Worm (Caenorhabditis elegans): Measurements from ENCODE around the gene cky-1.

Gene cky-1

DNA sequence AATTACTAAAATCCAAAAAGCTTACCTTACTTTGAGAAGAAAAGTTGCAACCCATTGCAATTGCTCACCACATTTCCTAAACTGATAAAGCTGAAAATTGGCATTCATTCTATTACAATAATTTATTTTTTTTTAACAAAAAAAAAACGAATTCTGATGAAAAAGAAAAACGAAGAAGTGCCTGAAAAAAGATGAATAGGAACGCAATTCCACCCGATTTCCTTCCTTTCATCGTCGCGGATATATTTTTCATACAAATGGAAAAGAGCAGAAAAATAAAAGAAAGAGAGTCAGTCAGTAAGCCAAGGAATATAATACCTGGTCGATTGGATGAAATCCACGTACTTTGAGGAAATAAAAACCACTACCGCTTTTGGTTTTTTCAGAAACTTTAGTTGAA is 18.3 kb downstream of the cky-1 start, which contains the start of gene gpa-13:
gpa-13 (minus strand) TSS at position 101 of the 400 bp plus-strand sequence.
- no peak for TF ChIP-seq mcd-1 (GFP tag; IDR thresholded peaks at IDR 0.05)
- TF ChIP-seq B0035.1 (tag; optimal IDR thresholded peaks at IDR 0.05), result no peak
- no peak for TF ChIP-seq ccch-3 (GFP tag; optimal IDR thresholded peaks at IDR 0.05)
- TF ChIP-seq ceh-27 (GFP tag; optimal IDR thresholded peaks at IDR 0.05), result no peak
- TF ChIP-seq tbx-9 (tag; optimal IDR thresholded peaks at IDR 0.05; ENCODE audit: borderline replicate concordance), result no peak
- TF ChIP-seq lag-1 (GFP tag; IDR thresholded peaks at IDR 0.05), result no peak
- TF ChIP-seq ets-4 (GFP tag; optimal IDR thresholded peaks at IDR 0.05), result no peak
- TF ChIP-seq B0261.1 (tag; optimal IDR thresholded peaks at IDR 0.05), result no peak
- no peak for TF ChIP-seq mxl-1 (tag; optimal IDR thresholded peaks at IDR 0.05)
- no peak for TF ChIP-seq zim-3 (tag; optimal IDR thresholded peaks at IDR 0.05)
- TF ChIP-seq xnd-1 (tag; optimal IDR thresholded peaks at IDR 0.05), result no peak

DNA sequence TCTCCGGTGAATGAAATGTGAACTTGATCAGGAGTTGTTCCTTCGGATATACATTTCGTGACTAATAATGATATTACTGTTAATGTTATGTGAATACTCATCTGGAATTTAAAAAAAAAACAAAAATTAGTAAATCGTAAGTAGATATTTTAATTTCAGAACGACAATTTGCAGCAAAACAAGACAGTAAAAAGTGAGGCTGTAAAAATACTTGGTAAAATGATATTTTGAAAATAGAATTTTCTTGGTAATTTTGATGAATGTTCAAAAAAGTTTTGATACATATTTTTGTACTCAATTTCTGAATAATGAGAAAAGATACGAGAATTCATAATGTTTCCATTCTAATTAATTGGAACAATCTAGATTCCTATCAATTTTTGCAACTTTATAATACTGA is 23.2 kb downstream of the cky-1 start, which contains the start of gene papl-1:
papl-1 (minus strand) TSS at position 101 of the 400 bp plus-strand sequence.
- TF ChIP-seq ceh-100 (GFP tag; IDR thresholded peaks at IDR 0.05) (no peak), rcor-1 (GFP tag; IDR thresholded peaks at IDR 0.05) (no peak), somi-1 (GFP tag; optimal IDR thresholded peaks at IDR 0.05) (no peak), ccch-3 (GFP tag; optimal IDR thresholded peaks at IDR 0.05) (no peak), nfya-1 (tag; optimal IDR thresholded peaks at IDR 0.05; ENCODE audit: borderline replicate concordance, insufficient read depth) (no peak), lin-40 (tag; optimal IDR thresholded peaks at IDR 0.05) (no peak), ztf-22 (GFP tag; optimal IDR thresholded peaks at IDR 0.05) (no peak), nhr-179 (tag; optimal IDR thresholded peaks at IDR 0.05) (no peak), hlh-26 (GFP tag; conservative IDR thresholded peaks at IDR 0.05) (no peak), Y53F4B.3 (GFP tag; IDR thresholded peaks at IDR 0.05) (no peak), B0261.1 (tag; optimal IDR thresholded peaks at IDR 0.05) (no peak), F57C9.4 (tag; optimal IDR thresholded peaks at IDR 0.05) (no peak), egrh-3 (GFP tag; IDR thresholded peaks at IDR 0.05) (no peak), D2030.7 (GFP tag; IDR thresholded peaks at IDR 0.05) (no peak), snpc-1.3 (tag; optimal IDR thresholded peaks at IDR 0.05; ENCODE audit: insufficient read depth) (no peak), egl-44 (GFP tag; IDR thresholded peaks at IDR 0.05) (no peak)

DNA sequence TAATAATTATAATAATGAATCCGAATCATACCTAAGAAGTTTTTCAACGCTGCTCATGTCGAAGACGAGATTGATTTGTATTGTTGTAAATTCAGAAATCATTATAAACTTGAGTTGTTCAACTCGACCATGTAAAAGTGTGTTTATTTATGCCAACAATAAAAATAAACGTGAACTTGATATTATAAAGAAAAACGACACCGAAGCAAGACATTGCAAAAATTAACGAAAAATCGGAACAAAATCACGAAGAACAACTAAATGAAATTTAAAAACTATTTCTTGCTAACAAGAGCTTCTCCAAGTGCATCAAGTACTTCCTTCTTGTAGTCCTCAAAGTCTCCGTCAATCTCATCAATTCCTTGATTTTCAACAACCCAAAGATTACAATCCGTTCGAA is 24.4 kb downstream of the cky-1 start, which contains the start of gene F18E2.15:
F18E2.15 (minus strand) TSS at position 101 of the 400 bp plus-strand sequence.
- TF ChIP-seq F10E7.11 (tag; optimal IDR thresholded peaks at IDR 0.05), result no peak
- no peak for TF ChIP-seq nhr-27 (tag; optimal IDR thresholded peaks at IDR 0.05)
- TF ChIP-seq K12H6.12 (tag; optimal IDR thresholded peaks at IDR 0.05), result no peak
- TF ChIP-seq pha-4 (tag; optimal IDR thresholded peaks at IDR 0.05), result no peak
- no peak for TF ChIP-seq egl-44 (GFP tag; IDR thresholded peaks at IDR 0.05)
- TF ChIP-seq lag-1 (GFP tag; IDR thresholded peaks at IDR 0.05), result no peak
- no peak for TF ChIP-seq ztf-25 (GFP tag; IDR thresholded peaks at IDR 0.05)
- no peak for TF ChIP-seq lir-1 (GFP tag; conservative IDR thresholded peaks at IDR 0.05)

DNA sequence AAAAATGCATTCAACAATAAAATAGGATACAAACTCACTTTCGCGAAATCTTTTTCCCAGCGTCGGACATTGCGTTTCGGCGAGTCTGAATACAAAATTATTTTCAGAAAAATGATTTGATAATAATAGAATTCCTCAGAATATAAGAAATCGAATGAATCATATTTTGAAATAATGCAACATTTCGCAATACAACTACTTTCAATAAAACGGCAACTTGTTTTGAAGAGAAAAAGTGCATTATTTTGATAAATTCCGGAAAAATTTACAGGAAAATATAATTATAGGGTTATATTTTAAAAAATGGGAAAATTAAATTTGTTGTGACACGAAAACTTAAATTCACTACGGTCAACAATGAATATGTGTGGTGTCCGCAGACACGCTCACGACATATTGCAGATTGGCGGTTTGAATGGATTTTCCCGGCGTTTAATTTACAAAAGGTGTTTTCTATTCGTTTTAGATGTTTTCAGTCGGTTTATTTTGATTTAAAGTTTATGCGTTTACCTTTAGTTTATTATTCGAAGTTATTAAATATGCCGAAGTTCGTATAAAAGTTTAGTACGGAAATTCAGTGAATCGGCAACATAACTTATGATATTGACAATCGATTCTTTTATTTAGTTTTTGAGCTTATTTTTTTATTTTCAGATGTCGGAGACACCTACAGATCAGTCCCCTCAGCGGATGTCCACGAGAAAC is 26.9 kb downstream of the cky-1 start, which contains the start of the genes abcf-1 and scc-3:
abcf-1 (minus strand) TSS at position 85 of the 705 bp plus-strand sequence.
scc-3 (plus strand) TSS at position 655 of the 705 bp plus-strand sequence.
- peak; percentile 60 for TF ChIP-seq madf-8 (GFP tag; conservative IDR thresholded peaks at IDR 0.05)
- 0 out of 2 replicates have a peak, but pooled peaks have one; percentile 14 for TF ChIP-seq dox-1 (GFP tag; IDR thresholded peaks at IDR 0.05)
- TF ChIP-seq athp-1 (tag; optimal IDR thresholded peaks at IDR 0.05), result no peak
- no peak for TF ChIP-seq T07F8.4 (tag; optimal IDR thresholded peaks at IDR 0.05)
- TF ChIP-seq egl-18 (GFP tag; IDR thresholded peaks at IDR 0.05), result no peak
- TF ChIP-seq B0019.2 (GFP tag; conservative IDR thresholded peaks at IDR 0.05), result no peak
- TF ChIP-seq lin-54 (GFP tag; optimal IDR thresholded peaks at IDR 0.05), result peak; percentile 35
- TF ChIP-seq madf-6 (GFP tag; IDR thresholded peaks at IDR 0.05), result peak; percentile 81; the same call in 1 of the 2 replicates
- no peak for TF ChIP-seq aptf-2 (GFP tag; conservative IDR thresholded peaks at IDR 0.05)
- TF ChIP-seq mcd-1 (GFP tag; IDR thresholded peaks at IDR 0.05), result no peak
- TF ChIP-seq cebp-2 (GFP tag; IDR thresholded peaks at IDR 0.05), result no peak
- no peak for TF ChIP-seq tlf-1 (GFP tag; optimal IDR thresholded peaks at IDR 0.05)
- peak; percentile 48 for TF ChIP-seq F33H1.4 (GFP tag; IDR thresholded peaks at IDR 0.05)
- no peak for TF ChIP-seq madf-10 (tag; optimal IDR thresholded peaks at IDR 0.05)

Measured in whole organism, young adult.